Worm (Caenorhabditis elegans): Measurements from ENCODE around the gene xpo-3.

ce11 chrIV:7946457-7946856 lies 22.6 kb upstream of the xpo-3 start, which contains the start of gene czw-1:
- TF ChIP-seq flt-1 (GFP tag; IDR thresholded peaks at IDR 0.05), result no peak
- no peak for TF ChIP-seq T22C8.4 (GFP tag; IDR thresholded peaks at IDR 0.05)
- no peak for TF ChIP-seq tab-1 (GFP tag; IDR thresholded peaks at IDR 0.05)
- no peak for TF ChIP-seq klf-2 (GFP tag; conservative IDR thresholded peaks at IDR 0.05)
- TF ChIP-seq ref-1 (GFP tag; conservative IDR thresholded peaks at IDR 0.05), result no peak
- TF ChIP-seq ztf-29 (GFP tag; IDR thresholded peaks at IDR 0.05), result no peak
- TF ChIP-seq med-1 (GFP tag; optimal IDR thresholded peaks at IDR 0.05; ENCODE audit: insufficient read depth), result no peak
- TF ChIP-seq cog-1 (tag; optimal IDR thresholded peaks at IDR 0.05), result no peak

Measured in whole organism, midembryonic.